Worm (Caenorhabditis elegans): ENCODE results near the gene vha-7.

DNA sequence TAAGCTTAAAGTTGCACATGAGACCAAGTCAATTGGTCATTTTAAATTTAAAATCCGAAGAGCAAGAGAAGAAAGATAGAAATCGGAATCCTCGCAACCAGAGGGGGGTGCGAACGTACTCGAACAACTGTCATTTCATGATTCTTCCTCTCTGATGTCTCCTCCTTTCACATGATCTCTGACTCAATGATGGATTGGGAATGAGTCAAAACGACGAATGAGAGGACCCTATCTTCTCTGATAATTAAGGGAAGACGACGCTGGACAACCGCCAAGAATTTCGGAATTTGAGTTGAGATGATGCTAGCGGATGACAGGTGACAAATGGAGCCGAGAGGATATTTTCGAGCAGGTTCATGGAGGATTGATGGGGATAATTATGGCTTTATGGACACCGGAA lies 2.9 kb upstream of the vha-7 start:
- no peak for TF ChIP-seq R02D3.7 (tag; optimal IDR thresholded peaks at IDR 0.05)
- no peak for TF ChIP-seq egl-27 (tag; optimal IDR thresholded peaks at IDR 0.05)
- no peak for TF ChIP-seq pha-4 (tag; optimal IDR thresholded peaks at IDR 0.05)
- TF ChIP-seq elt-1 (tag; optimal IDR thresholded peaks at IDR 0.05), result no peak
- TF ChIP-seq nhr-12 (tag; optimal IDR thresholded peaks at IDR 0.05), result no peak
- no peak for TF ChIP-seq zag-1 (tag; optimal IDR thresholded peaks at IDR 0.05)
- TF ChIP-seq lin-15B (tag; optimal IDR thresholded peaks at IDR 0.05), result no peak
- no peak for TF ChIP-seq fkh-2 (tag; optimal IDR thresholded peaks at IDR 0.05)
- TF ChIP-seq fkh-10 (GFP tag; optimal IDR thresholded peaks at IDR 0.05), result no peak
- TF ChIP-seq elt-3 (tag; optimal IDR thresholded peaks at IDR 0.05), result no peak
